Worm (Caenorhabditis elegans): ENCODE data around the gene F36F12.7.

ce11 chrV:2076043-2076442 lies 23.1 kb upstream of the F36F12.7 start:
- TF ChIP-seq nhr-129 (tag; optimal IDR thresholded peaks at IDR 0.05) (no peak), ama-1 (optimal IDR thresholded peaks at IDR 0.05) (no peak), skn-1 (tag; optimal IDR thresholded peaks at IDR 0.05) (no peak), nhr-12 (tag; optimal IDR thresholded peaks at IDR 0.05) (no peak), mdl-1 (tag; optimal IDR thresholded peaks at IDR 0.05) (no peak)

Data from whole organism, L2 larva.